Worm (Caenorhabditis elegans) whole organism, young adult: ENCODE results near the gene C17B7.9.
A peak's percentile ranks its signal among the peaks of the same experiment; 100 is the strongest.

Experiments
- F10E7.11 ChIP-seq: sonication (generic microtip); optimal IDR thresholded peaks from 2 replicates; lab custom pipeline; 2017; ENCODE audit warnings: mild to moderate bottlenecking, missing genetic modification characterization, moderate library complexity, missing compliant biosample characterization
- madf-3 ChIP-seq: fragments of 200-800 bp; sonication (Bioruptor generic); IDR thresholded peaks from 2 replicates; pipeline ENCODE4 v1.3.6; 2022; ENCODE audit warnings: missing genetic modification reagents, missing genetic modification characterization, missing compliant biosample characterization
- somi-1 ChIP-seq: fragments of 200-800 bp; sonication (Bioruptor generic); optimal IDR thresholded peaks from 2 replicates; lab custom pipeline; 2018; ENCODE audit warnings: mild to moderate bottlenecking, missing genetic modification characterization, missing compliant biosample characterization

C17B7.9 gene

DNA sequence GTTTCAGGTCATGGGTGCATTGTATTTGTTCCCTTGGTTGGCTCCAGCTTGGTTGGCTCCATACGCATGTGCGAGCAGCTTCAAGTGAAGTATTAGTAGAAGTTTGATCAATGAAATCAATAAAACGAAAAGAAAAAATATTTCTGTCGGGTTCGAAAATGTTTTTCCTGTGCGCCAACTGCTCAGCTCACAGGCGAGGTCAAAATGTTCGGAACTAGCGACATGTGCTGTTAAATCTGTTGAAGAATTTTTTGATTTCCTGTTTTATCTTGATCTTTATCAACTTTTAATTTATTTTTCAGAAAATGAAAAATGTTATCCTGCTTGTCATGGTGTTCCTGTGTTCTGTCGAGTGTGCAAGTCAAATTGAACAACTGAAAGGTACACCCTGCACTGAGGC lies 50.4 kb downstream of the C17B7.9 start, which contains the start of gene T28A11.25:
TSS of gene T28A11.25 (plus strand) at position 301 of the 400 bp plus-strand sequence.
- no peak for TF ChIP-seq somi-1
- no peak for TF ChIP-seq F10E7.11 (tag; lab: Kevin White, UChicago)
- 0 out of 2 replicates have a peak, but pooled peaks have one; percentile 28 for TF ChIP-seq madf-3 (GFP tag; lab: Robert Waterston, UW)
- TF ChIP-seq, all 124 proteins: peak for 1
